Worm (Caenorhabditis elegans): ENCODE measurements around the gene B0250.18.

DNA sequence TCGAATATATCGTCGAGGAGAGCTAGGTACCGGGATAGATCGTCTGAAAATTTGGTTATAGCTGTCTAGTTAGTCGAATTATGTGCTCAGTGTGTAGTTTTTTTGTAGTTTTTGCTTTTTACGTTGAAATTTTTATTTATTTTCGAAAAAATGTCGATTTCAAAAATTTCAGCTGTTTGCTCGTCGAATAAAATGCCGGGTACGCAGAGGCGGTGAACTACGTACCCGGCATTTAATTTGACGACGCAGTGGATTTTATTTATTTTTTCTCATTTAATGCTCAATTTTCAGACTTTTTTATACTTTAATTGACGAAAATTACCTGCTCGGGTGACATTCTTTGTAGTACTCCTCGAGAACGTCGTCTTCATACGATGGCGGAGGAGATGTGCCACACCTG, 16.3 kb upstream of the B0250.18 start:
- no peak for TF ChIP-seq unc-86 (tag; optimal IDR thresholded peaks at IDR 0.05)
- no peak for TF ChIP-seq K02D7.2 (tag; optimal IDR thresholded peaks at IDR 0.05)
- no peak for TF ChIP-seq dmd-4 (tag; optimal IDR thresholded peaks at IDR 0.05; ENCODE audit: borderline replicate concordance)
- TF ChIP-seq zip-5 (tag; optimal IDR thresholded peaks at IDR 0.05), result no peak
